Worm (Caenorhabditis elegans): ENCODE results near the gene B0034.2.

The B0034.2 gene

DNA sequence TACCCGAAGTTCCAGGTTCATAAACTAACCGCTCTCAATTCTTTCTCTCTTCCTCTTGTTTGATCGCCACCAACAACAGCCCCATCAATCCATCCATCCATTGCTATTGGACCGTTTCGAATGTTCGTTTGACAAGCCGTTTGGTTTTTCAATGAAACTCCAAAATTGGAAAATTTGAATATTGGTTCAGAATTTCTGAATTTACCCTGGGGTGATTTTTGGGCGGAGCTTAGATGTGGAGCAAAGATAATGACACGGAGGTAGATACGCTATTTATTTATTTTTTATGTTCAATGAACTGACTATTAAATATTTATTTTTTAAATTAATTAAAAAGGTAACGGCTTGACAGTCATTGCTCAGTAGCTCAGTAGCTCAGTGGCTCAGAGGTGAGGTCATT, at the start of gene B0034.2:
Gene B0034.2, minus strand, starts transcription at position 101 of the 400 bp plus-strand sequence.
- TF ChIP-seq tbx-11 (GFP tag; IDR thresholded peaks at IDR 0.05) (no peak), tra-4 (tag; optimal IDR thresholded peaks at IDR 0.05) (no peak), ets-7 (tag; optimal IDR thresholded peaks at IDR 0.05) (no peak), hmbx-1 (tag; optimal IDR thresholded peaks at IDR 0.05) (no peak), hmg-4 (GFP tag; optimal IDR thresholded peaks at IDR 0.05) (no peak)

DNA sequence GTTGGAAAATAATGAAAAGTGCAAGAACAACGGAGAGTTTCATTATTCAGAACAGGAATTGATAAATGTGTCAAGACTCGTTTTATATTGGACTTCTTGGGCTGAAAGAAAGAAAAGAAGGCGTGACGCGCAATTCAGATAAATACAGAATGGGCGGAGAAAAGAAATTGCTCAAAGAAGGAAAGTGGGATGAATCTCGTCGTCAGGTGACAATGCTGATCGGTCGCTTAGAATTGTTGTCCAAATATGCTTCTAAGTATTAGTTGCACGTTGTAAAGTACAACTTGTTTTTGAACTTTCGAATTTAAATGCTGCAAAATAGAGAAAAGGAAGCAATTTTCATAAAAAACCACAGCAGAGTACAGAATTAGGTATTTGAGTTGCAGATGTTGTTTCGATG, 46.5 kb upstream of the B0034.2 start, which contains the start of gene ins-3:
Gene ins-3, minus strand, starts transcription at position 101 of the 400 bp plus-strand sequence.
- TF ChIP-seq F13C5.2 (tag; optimal IDR thresholded peaks at IDR 0.05) (no peak), ceh-36 (tag; optimal IDR thresholded peaks at IDR 0.05) (no peak), B0310.2 (tag; optimal IDR thresholded peaks at IDR 0.05) (no peak), ets-7 (tag; optimal IDR thresholded peaks at IDR 0.05) (no peak), scrt-1 (GFP tag; IDR thresholded peaks at IDR 0.05) (no peak)

DNA sequence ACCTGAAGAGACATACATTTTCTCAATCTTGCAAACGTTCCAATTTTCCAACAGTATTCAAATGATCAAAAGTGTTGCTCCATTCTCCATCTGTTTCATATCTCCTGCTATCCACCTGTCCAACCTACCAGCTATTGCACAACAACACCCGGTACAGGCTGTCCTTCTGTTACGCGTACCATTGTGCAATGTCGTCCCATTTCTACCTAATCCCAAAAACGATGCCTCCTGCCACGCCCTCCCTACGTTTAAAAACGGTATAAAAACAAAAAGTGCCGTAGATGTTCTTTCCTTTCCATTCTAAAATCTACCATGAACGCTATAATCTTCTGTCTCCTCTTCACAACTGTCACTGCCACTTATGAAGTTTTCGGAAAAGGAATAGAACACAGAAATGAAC, 44.1 kb upstream of the B0034.2 start, which contains the start of gene ins-2:
Gene ins-2, plus strand, starts transcription at position 301 of the 400 bp plus-strand sequence.
- TF ChIP-seq sea-1 (GFP tag; conservative IDR thresholded peaks at IDR 0.05) (no peak), scrt-1 (GFP tag; IDR thresholded peaks at IDR 0.05) (no peak), hmg-4 (GFP tag; optimal IDR thresholded peaks at IDR 0.05) (no peak), B0310.2 (tag; optimal IDR thresholded peaks at IDR 0.05) (no peak), F13C5.2 (tag; optimal IDR thresholded peaks at IDR 0.05) (no peak), tra-4 (tag; optimal IDR thresholded peaks at IDR 0.05) (no peak), tbx-11 (GFP tag; IDR thresholded peaks at IDR 0.05) (no peak), ets-7 (tag; optimal IDR thresholded peaks at IDR 0.05) (no peak), pes-1 (GFP tag; IDR thresholded peaks at IDR 0.05) (no peak), tbx-37 (GFP tag; conservative IDR thresholded peaks at IDR 0.05) (no peak), hnd-1 (tag; optimal IDR thresholded peaks at IDR 0.05) (no peak), ceh-13 (GFP tag; optimal IDR thresholded peaks at IDR 0.05) (no peak), ama-1 (optimal IDR thresholded peaks at IDR 0.05) (no peak), aly-1 (tag; optimal IDR thresholded peaks at IDR 0.05) (no peak), ceh-36 (tag; optimal IDR thresholded peaks at IDR 0.05) (no peak), flt-1 (GFP tag; IDR thresholded peaks at IDR 0.05) (no peak), hmbx-1 (tag; optimal IDR thresholded peaks at IDR 0.05) (no peak)

DNA sequence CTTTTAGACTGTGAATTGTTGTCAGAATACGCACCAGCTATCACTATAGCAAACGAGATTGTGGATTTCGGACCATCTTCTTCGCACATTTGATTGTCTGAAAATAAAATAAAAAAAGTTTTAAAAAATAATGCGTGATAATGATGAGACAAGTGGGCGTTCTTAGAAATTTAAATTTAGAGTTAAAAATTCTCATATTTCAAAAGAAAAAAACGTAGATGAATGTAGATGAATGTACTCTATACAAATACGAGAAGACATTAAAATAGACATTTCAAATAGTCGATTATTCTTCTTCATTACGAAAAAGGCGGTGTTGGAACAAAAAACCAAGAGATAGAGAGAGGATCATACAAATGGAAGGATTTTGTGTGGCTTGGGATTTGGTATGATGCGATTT, 30.7 kb upstream of the B0034.2 start, which contains the start of gene B0034.5:
Gene B0034.5, minus strand, starts transcription at position 101 of the 400 bp plus-strand sequence.
- TF ChIP-seq F13C5.2 (tag; optimal IDR thresholded peaks at IDR 0.05) (no peak), hmg-4 (GFP tag; optimal IDR thresholded peaks at IDR 0.05) (no peak), B0310.2 (tag; optimal IDR thresholded peaks at IDR 0.05) (no peak), hnd-1 (tag; optimal IDR thresholded peaks at IDR 0.05) (no peak), pes-1 (GFP tag; IDR thresholded peaks at IDR 0.05) (no peak), tra-4 (tag; optimal IDR thresholded peaks at IDR 0.05) (no peak), hmbx-1 (tag; optimal IDR thresholded peaks at IDR 0.05) (no peak)

DNA sequence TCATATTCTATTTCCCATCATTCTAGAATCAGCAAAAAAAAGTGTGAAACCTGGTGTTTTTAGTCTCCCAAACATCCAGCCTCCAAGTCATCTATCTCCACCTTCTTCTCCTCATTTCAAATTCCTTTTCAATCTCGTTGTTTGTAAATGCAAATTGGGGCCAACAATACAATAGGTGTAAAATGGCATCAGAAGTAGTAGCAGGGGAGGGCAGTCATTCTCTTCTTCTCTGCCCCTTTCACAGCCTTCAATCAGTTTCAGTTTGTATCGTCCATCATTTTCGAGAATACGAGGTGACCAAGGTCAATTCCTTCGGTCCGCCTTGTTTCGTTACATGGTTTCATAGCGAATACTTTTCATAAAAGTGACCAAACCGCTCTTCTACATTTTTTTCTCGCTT, 25.1 kb upstream of the B0034.2 start, which contains the start of gene B0034.4:
Gene B0034.4, minus strand, starts transcription at position 229 of the 400 bp plus-strand sequence.
- no peak for TF ChIP-seq F13C5.2 (tag; optimal IDR thresholded peaks at IDR 0.05)

DNA sequence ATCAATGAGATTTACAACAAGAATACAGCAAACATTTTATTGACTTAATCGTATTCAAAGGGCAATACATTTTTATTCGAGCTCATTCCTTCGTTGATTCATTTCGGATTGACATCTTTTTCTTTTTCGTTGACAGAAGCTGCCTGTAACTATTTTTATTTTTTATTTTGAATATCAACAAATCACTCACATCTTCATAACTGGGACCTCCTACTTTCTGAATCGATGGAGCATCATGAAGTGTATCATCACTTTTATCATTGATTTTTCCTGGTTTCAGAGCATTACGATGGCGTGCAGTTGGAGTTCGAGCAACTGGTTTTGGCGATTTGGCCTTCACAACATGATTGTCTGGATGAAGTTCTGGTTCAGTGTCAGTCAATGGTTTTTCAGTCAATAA, 23.9 kb upstream of the B0034.2 start, which contains the start of gene B0034.1:
Gene B0034.1, plus strand, starts transcription at position 301 of the 400 bp plus-strand sequence.
- TF ChIP-seq pes-1 (GFP tag; IDR thresholded peaks at IDR 0.05) (no peak), ceh-13 (GFP tag; optimal IDR thresholded peaks at IDR 0.05) (no peak)

DNA sequence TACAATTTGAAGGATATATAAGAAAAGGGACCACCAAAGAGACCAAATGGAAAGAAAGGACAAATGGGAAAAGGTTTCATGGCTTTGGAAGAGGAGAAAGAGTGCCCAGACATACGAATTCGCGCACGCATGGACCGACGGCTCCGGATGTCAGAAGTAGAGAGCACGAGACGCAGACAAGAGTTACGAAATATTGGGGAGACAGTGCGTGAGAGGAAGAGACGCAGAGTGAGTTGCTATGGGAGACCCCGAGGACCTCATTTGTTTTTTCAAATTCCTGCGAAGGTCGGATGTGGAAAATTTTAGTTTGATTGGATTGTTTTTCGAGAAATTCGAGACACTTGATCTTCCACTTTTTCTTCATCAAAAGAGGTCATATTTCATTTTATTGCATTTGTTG, 22.5 kb upstream of the B0034.2 start:
- TF ChIP-seq ama-1 (optimal IDR thresholded peaks at IDR 0.05) = no peak
- TF ChIP-seq ets-7 (tag; optimal IDR thresholded peaks at IDR 0.05) = peak; percentile 2

DNA sequence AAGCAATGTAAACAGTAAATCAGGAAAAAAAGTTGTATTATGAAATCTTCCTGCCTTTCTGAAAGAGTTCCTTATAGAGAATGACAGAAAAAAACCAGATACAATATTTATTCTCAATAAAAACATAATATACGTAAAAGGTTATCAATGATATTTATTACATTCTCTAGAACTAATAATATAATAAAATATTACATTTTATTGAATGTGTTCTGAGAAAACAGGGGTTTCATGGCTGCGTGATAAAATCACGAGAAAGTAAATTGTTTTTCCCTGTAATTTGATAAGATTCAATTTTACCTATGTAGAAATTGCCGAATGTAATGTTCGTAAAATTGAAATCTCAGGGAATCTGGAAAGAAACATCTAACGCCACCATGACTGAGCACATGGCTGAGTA, 20.8 kb upstream of the B0034.2 start:
- TF ChIP-seq ceh-13 (GFP tag; optimal IDR thresholded peaks at IDR 0.05) = no peak
- TF ChIP-seq B0310.2 (tag; optimal IDR thresholded peaks at IDR 0.05) = no peak
- no peak for TF ChIP-seq tra-4 (tag; optimal IDR thresholded peaks at IDR 0.05)
- TF ChIP-seq ets-7 (tag; optimal IDR thresholded peaks at IDR 0.05) = no peak
- TF ChIP-seq hmg-4 (GFP tag; optimal IDR thresholded peaks at IDR 0.05) = no peak
- TF ChIP-seq tbx-11 (GFP tag; IDR thresholded peaks at IDR 0.05) = no peak
- no peak for TF ChIP-seq ceh-36 (tag; optimal IDR thresholded peaks at IDR 0.05)

DNA sequence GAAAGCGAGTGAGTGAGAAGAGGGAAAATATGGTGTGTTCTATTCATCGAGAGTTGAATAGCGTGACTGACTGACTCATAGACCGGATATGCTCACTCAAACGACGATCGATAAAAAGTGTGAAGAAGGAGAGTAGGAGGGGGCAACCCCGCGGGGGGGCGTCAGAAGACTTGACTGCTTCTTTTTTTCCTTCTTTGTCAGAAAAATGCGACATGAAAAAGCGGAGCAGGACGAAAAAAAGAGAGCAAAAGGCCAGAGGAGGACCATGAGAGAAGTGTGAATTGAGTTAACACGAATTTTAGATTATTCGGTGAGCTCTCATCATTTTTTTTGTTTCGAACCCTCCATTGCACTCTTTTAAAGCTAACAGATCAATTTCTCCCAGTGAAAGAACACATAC, 18.2 kb upstream of the B0034.2 start:
- TF ChIP-seq hmg-4 (GFP tag; optimal IDR thresholded peaks at IDR 0.05) (no peak), tbx-37 (GFP tag; conservative IDR thresholded peaks at IDR 0.05) (no peak), tbx-11 (GFP tag; IDR thresholded peaks at IDR 0.05) (no peak), ama-1 (optimal IDR thresholded peaks at IDR 0.05) (no peak)

DNA sequence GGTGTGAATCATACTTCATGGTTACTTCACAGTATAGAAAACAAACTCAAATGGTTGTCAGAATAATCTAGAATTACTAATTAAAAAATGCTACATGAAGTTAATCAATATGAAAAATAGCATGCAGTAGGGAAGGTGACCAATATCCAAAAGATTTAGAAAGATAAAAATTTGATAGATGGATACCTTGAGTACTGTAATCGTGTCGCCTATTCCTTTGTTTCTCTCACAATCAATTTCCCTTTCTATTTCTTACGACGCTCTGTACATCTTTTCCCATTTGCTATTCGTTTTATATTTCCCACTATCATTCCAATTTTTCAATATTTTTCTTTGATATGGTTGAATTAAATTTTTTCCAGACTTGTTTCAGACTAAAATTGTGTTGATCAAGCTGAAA, 17.1 kb upstream of the B0034.2 start, which contains the start of gene B0034.7:
Gene B0034.7, plus strand, starts transcription at position 301 of the 400 bp plus-strand sequence.
- TF ChIP-seq ceh-36 (tag; optimal IDR thresholded peaks at IDR 0.05) = no peak
- TF ChIP-seq tra-4 (tag; optimal IDR thresholded peaks at IDR 0.05) = no peak
- TF ChIP-seq B0310.2 (tag; optimal IDR thresholded peaks at IDR 0.05) = no peak
- TF ChIP-seq sea-1 (GFP tag; conservative IDR thresholded peaks at IDR 0.05) = no peak
- TF ChIP-seq tbx-37 (GFP tag; conservative IDR thresholded peaks at IDR 0.05) = no peak
- no peak for TF ChIP-seq ceh-13 (GFP tag; optimal IDR thresholded peaks at IDR 0.05)
- TF ChIP-seq F13C5.2 (tag; optimal IDR thresholded peaks at IDR 0.05) = no peak
- TF ChIP-seq pes-1 (GFP tag; IDR thresholded peaks at IDR 0.05) = no peak
